Worm (Caenorhabditis elegans): ENCODE results near the gene ctf-4.
A peak's percentile ranks its signal among the peaks of the same experiment; 100 is the strongest.

Gene ctf-4

DNA sequence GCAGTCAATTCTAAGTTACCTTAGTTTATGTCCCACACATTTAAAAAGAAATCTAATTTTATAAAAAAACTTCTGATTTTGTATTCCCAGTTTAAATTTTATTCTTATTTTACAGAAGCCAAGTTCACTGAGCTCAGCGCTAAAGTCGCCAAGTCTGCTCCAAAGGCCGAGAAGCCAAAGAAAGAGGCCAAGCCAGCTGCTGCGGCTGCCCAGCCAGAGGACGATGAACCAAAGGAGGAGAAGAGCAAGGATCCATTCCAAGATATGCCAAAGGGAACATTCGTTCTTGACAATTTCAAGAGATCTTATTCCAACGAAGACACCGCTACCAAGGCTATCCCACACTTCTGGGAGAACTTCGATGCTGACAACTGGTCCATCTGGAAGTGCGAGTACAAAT is 1.5 kb upstream of the ctf-4 start:
- peak; percentile 56 for TF ChIP-seq mcd-1 (GFP tag; IDR thresholded peaks at IDR 0.05)
- TF ChIP-seq hsf-1 (GFP tag; IDR thresholded peaks at IDR 0.05) = peak; percentile 46; the same call in 1 of the 2 replicates
- TF ChIP-seq dox-1 (GFP tag; IDR thresholded peaks at IDR 0.05) = no peak
- TF ChIP-seq B0035.1 (tag; optimal IDR thresholded peaks at IDR 0.05) = no peak
- peak; percentile 8 for TF ChIP-seq repo-1 (tag; optimal IDR thresholded peaks at IDR 0.05)
- TF ChIP-seq madf-3 (GFP tag; IDR thresholded peaks at IDR 0.05) = peak; percentile 14; the same call in 1 of the 2 replicates
- peak; percentile 37 for TF ChIP-seq chd-7 (tag; optimal IDR thresholded peaks at IDR 0.05)
- no peak for TF ChIP-seq pbrm-1 (GFP tag; IDR thresholded peaks at IDR 0.05)
- TF ChIP-seq nfya-1 (tag; optimal IDR thresholded peaks at IDR 0.05; ENCODE audit: borderline replicate concordance, insufficient read depth) = no peak
- TF ChIP-seq ztf-25 (GFP tag; IDR thresholded peaks at IDR 0.05) = no peak
- no peak for TF ChIP-seq snpc-4 (GFP tag; optimal IDR thresholded peaks at IDR 0.05)
- peak in 1 of 4 experiments; percentile 54 for TF ChIP-seq snpc-4 (tag; optimal IDR thresholded peaks at IDR 0.05)
- TF ChIP-seq lag-1 (GFP tag; IDR thresholded peaks at IDR 0.05) = 0 out of 2 replicates have a peak, but pooled peaks have one; percentile 21
- no peak for TF ChIP-seq ets-4 (GFP tag; optimal IDR thresholded peaks at IDR 0.05)
- no peak for TF ChIP-seq cebp-2 (GFP tag; IDR thresholded peaks at IDR 0.05)
- TF ChIP-seq madf-10 (tag; optimal IDR thresholded peaks at IDR 0.05) = no peak
- TF ChIP-seq dpff-1 (tag; optimal IDR thresholded peaks at IDR 0.05) = no peak
- TF ChIP-seq zfh-2 (GFP tag; conservative IDR thresholded peaks at IDR 0.05) = peak; percentile 61
- TF ChIP-seq F39B2.1 (GFP tag; IDR thresholded peaks at IDR 0.05) = no peak
- TF ChIP-seq aptf-3 (GFP tag; IDR thresholded peaks at IDR 0.05) = no peak
- TF ChIP-seq unc-130 (GFP tag; optimal IDR thresholded peaks at IDR 0.05) = no peak
- TF ChIP-seq egl-18 (GFP tag; IDR thresholded peaks at IDR 0.05) = no peak
- 0 out of 2 replicates have a peak, but pooled peaks have one; percentile 23 for TF ChIP-seq nfyb-1 (GFP tag; IDR thresholded peaks at IDR 0.05)
- 0 out of 2 replicates have a peak, but pooled peaks have one; percentile 53 for TF ChIP-seq B0336.3 (GFP tag; IDR thresholded peaks at IDR 0.05)
- TF ChIP-seq madf-6 (GFP tag; IDR thresholded peaks at IDR 0.05) = peak; percentile 45; the same call in 1 of the 2 replicates
- 0 out of 2 replicates have a peak, but pooled peaks have one; percentile 27 for TF ChIP-seq hmg-20 (GFP tag; IDR thresholded peaks at IDR 0.05)
- TF ChIP-seq nhr-179 (tag; optimal IDR thresholded peaks at IDR 0.05) = no peak

DNA sequence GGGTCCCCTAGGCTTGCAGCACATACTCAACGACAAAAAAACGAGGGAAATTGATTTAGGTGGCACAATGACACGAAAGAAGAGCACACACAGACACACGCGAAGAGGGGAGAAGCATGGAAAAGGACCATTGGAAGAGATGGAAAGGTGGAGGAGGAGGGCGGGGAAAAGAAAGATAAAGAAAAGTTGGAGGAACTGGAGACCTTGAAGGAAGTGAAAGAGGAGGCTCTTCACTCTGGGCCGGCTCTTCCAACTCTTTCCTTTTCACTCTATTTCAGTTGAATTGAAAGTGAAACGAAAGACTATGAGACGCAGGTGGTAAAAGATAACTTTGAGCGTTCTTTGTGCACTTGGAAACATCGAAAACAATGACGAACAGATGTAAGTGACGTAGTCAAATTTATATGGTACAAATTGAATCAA is 3.9 kb downstream of the ctf-4 start:
- TF ChIP-seq madf-10 (tag; optimal IDR thresholded peaks at IDR 0.05) = peak; percentile 12
- TF ChIP-seq ceh-27 (GFP tag; optimal IDR thresholded peaks at IDR 0.05) = peak; percentile 67
- TF ChIP-seq F10E7.11 (tag; optimal IDR thresholded peaks at IDR 0.05) = peak; percentile 56
- peak; percentile 7 for TF ChIP-seq nhr-80 (tag; optimal IDR thresholded peaks at IDR 0.05)
- TF ChIP-seq him-1 (tag; optimal IDR thresholded peaks at IDR 0.05) = no peak
- TF ChIP-seq let-526 (GFP tag; IDR thresholded peaks at IDR 0.05) = no peak
- TF ChIP-seq cebp-1 (GFP tag; IDR thresholded peaks at IDR 0.05) = no peak
- peak; percentile 66 for TF ChIP-seq cebp-1 (tag; optimal IDR thresholded peaks at IDR 0.05)
- TF ChIP-seq attf-5 (GFP tag; optimal IDR thresholded peaks at IDR 0.05) = peak; percentile 38
- TF ChIP-seq Y56A3A.18 (GFP tag; IDR thresholded peaks at IDR 0.05) = 0 out of 2 replicates have a peak, but pooled peaks have one; percentile 43
- TF ChIP-seq K11D2.4 (GFP tag; IDR thresholded peaks at IDR 0.05) = peak; percentile 52; the same call in 1 of the 2 replicates
- no peak for TF ChIP-seq nhr-120 (GFP tag; IDR thresholded peaks at IDR 0.05)
- peak; percentile 67 for TF ChIP-seq K12H6.12 (tag; optimal IDR thresholded peaks at IDR 0.05)
- TF ChIP-seq ZK185.1 (tag; optimal IDR thresholded peaks at IDR 0.05; ENCODE audit: poor library complexity, severe bottlenecking) = peak; percentile 19
- no peak for TF ChIP-seq sptf-2 (GFP tag; optimal IDR thresholded peaks at IDR 0.05)
- no peak for TF ChIP-seq aptf-3 (GFP tag; IDR thresholded peaks at IDR 0.05)
- TF ChIP-seq efl-1 (GFP tag; optimal IDR thresholded peaks at IDR 0.05) = no peak
- TF ChIP-seq mcd-1 (GFP tag; IDR thresholded peaks at IDR 0.05) = peak; percentile 29; the same call in 1 of the 2 replicates
- TF ChIP-seq nfyb-1 (GFP tag; IDR thresholded peaks at IDR 0.05) = peak; percentile 29; the same call in 1 of the 2 replicates
- 0 out of 2 replicates have a peak, but pooled peaks have one; percentile 15 for TF ChIP-seq hsf-1 (GFP tag; IDR thresholded peaks at IDR 0.05)
- TF ChIP-seq B0019.2 (GFP tag; conservative IDR thresholded peaks at IDR 0.05) = no peak
- peak; percentile 26 for TF ChIP-seq ztf-3 (GFP tag; optimal IDR thresholded peaks at IDR 0.05)
- peak; percentile 52; the same call in 1 of the 2 replicates for TF ChIP-seq pbrm-1 (GFP tag; IDR thresholded peaks at IDR 0.05)
- no peak for TF ChIP-seq zim-3 (tag; optimal IDR thresholded peaks at IDR 0.05)
- peak; percentile 40 for TF ChIP-seq somi-1 (GFP tag; optimal IDR thresholded peaks at IDR 0.05)
- TF ChIP-seq atf-7 (tag; optimal IDR thresholded peaks at IDR 0.05) = peak; percentile 48
- peak; percentile 53; the same call in 1 of the 2 replicates for TF ChIP-seq hmg-1.2 (GFP tag; IDR thresholded peaks at IDR 0.05)

All from whole organism, young adult.